Fruit fly (Drosophila melanogaster) S2 (cell line): ENCODE data around the gene CG6462.

Experiments used
- CG8478 ChIP-seq: fragments of >200 bp; optimal IDR thresholded peaks from 2 replicates; lab custom pipeline; 2018
- CTCF ChIP-seq, 2 experiments: fragments of >200 bp; optimal IDR thresholded peaks; 2 replicates each; lab custom pipeline; 2018

CG6462 gene

DNA sequence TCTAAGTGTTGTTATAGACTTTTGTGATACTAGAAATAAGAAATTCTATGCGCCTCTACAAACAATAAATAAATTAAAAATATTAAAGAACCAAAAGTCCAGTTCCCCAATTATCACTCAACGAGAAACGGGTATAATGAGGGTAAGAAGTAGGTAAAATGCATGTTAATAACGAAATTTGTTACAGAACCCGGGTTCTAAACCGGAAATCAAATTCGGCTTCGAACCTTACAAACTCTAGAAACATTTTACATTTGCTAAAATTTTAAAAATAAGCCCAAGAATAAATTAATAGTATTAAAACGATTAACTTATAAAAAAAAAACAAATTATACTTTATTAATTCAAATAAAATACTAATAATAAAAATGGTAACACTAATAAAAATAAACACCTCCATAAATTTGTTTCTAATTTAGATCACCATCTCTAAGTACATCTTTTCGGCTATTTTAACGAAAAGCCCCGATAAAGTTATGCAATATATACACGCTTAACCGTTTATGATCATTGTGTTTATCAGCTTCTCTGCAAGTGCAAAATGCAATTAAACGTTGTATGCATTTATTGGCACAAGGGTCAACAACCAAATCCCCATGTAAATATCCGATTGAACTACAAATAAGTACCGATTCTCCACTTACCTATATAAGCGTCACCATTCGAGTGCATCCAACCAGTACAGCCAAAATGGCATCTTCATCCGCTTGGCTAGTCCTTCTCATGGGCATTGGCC lies 34.7 kb downstream of the CG6462 start, which contains the start of gene CG6602:
TSS of gene CG6602 (plus strand) at position 686 of the 736 bp plus-strand sequence.
- no peak for TF ChIP-seq CG8478 (lab: Kevin White, UChicago)
- TF ChIP-seq CTCF (optimal IDR thresholded peaks at IDR 0.05; lab: Kevin White, UChicago), result peak in 1 of 2 experiments; percentile 54

DNA sequence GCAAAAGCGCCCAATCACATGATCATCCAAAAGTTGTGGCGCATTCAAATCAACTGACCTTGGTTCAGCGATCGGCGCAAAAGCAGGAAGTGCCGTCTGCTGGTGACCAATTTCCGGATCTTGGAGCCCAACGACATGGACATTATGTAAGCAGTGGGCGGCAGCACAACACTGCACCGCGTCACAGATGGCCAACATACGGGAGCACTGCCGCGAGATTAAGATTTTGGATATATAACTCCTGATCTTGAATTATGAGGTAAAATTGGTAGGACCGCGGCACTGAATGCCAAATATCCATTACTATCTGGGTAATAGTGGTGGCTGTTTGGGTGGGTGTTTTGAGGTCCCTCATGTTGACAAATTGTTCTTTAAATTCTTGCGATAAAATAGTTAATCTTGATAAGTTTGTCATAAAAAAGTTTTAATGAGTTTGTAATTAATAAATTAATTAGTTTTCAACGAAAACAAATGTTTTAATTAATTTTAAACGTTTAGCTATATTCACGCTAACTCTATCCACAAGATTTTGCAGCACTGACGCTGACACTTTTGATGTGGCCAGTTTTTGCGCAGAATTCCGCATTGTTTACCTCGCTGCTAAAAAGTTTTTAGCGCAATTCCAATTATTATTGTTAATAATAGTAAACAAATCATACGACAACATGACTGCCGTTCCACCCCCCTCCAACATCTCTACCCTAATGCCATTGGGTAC lies 38.2 kb downstream of the CG6462 start, which contains the start of the genes CG13295 and CG6610:
TSS of gene CG13295 (minus strand) at position 271 of the 718 bp plus-strand sequence.
TSS of gene CG6610 (plus strand) at position 562 of the 718 bp plus-strand sequence.
- TF ChIP-seq CG8478 (lab: Kevin White, UChicago) (no peak), CTCF (optimal IDR thresholded peaks at IDR 0.05; lab: Kevin White, UChicago) (no peak)

DNA sequence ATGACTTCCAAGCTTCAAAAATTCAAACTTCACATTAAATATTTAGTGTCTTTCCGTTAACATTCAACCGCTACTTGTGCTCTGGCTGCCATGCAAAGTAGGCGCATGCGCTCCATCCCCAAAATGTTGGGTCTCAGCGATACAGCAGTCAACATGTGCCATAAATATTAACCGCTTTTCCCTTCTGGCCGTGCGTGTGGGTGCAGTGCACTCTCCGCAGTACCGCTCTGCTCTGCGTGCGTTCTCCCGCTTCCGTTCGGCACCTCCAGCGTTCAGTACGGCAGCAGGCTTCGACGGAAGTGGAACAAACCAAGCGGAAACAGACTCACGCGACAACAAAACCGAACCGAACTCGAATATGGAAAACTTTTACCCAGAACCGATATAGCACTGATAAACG lies 39.5 kb downstream of the CG6462 start, which contains the start of gene ssp6:
TSS of gene ssp6 (plus strand) at position 294 of the 400 bp plus-strand sequence.
- no peak for TF ChIP-seq CTCF (optimal IDR thresholded peaks at IDR 0.05; lab: Kevin White, UChicago)
- no peak for TF ChIP-seq CG8478 (lab: Kevin White, UChicago)

DNA sequence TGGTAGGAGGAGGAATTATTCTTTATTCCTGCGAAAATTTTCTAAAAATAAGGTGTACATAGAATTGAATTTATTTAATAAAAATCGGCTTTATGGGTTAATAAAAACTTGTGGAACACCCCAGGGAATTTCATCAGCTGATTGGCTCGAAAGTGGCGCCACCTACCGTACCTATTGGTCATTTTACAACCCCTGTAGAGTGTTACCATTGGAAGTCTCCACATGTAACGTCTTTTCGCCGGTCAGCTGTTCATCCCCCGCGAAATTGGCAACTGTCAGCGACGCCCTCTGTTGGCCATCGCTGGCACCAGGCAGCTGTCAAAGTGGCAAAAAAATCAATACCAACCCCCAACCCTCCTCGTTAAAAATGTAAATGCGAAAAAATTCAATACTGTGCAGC lies 45.6 kb downstream of the CG6462 start, which contains the start of gene CG13293:
TSS of gene CG13293 (plus strand) at position 323 of the 400 bp plus-strand sequence.
- TF ChIP-seq CG8478 (lab: Kevin White, UChicago) (no peak), CTCF (optimal IDR thresholded peaks at IDR 0.05; lab: Kevin White, UChicago) (peak; percentile 92 to 97)

DNA sequence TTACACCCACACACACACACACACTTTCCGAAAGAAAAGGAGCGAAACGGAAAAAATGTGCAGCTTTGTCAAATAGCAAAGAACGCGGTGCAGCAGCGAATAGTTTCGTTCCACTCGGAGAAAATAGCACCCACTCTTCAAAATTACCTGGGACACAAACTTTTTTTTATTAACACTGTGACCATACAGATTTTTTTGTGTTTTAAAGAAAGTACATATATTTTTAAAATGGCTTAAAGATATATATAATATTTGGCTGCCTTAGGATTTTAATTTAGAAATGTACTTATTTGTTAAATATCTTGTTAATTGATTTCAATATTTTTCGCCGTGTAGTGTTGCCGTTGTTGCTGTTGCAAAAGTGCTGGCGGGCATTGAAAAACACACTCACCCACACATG lies 47.5 kb downstream of the CG6462 start:
- TF ChIP-seq CTCF (optimal IDR thresholded peaks at IDR 0.05; lab: Kevin White, UChicago) (no peak), CG8478 (lab: Kevin White, UChicago) (no peak)

DNA sequence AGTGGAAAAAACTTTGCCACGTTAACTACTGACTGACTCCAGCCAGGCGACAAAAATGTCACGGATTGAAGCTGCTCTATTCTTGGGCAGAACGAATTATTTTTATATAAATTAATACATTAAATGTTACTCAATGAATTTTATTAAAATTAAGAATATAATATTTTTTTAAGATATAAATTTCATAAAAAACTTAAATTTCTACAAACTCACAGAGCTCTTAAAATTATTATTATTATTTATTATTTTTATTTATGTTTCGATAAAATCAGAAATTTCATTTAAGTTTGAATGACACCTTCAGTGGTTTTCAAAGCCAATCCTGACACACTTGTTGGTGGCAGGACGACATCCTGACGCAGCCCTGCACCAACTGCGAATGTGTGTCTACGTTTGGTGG lies 48.2 kb downstream of the CG6462 start:
- TF ChIP-seq CG8478 (lab: Kevin White, UChicago), result no peak
- no peak for TF ChIP-seq CTCF (optimal IDR thresholded peaks at IDR 0.05; lab: Kevin White, UChicago)

DNA sequence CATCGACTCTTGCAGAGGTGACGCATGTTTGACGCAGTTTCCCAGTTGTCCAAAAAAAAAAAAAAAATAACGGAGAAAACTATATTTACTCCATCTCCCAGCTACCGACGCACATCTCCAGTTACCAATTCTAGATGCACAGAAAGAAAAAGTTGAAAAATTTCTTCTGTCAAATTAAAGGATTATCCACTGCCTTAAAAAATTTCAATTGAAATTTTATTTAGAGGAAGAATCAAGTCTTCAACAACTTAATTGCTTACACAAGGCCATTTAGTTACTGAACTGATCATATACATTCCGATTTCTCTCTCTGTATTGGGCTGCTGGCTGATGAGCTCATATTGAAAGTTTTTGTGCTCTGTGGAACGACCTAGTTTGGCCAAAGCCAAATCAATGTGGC lies 49.1 kb downstream of the CG6462 start:
- TF ChIP-seq CG8478 (lab: Kevin White, UChicago), result no peak
- TF ChIP-seq CTCF (optimal IDR thresholded peaks at IDR 0.05; lab: Kevin White, UChicago), result no peak
